Worm (Caenorhabditis elegans): ENCODE measurements around the gene rbc-2.

ce11 chrIII:2549620-2550019 is 21.1 kb upstream of the rbc-2 start, which contains the start of gene feh-1:
- TF ChIP-seq hnd-1 (tag; optimal IDR thresholded peaks at IDR 0.05): no peak
- no peak for TF ChIP-seq B0310.2 (tag; optimal IDR thresholded peaks at IDR 0.05)
- no peak for TF ChIP-seq tra-4 (tag; optimal IDR thresholded peaks at IDR 0.05)
- no peak for TF ChIP-seq ama-1 (optimal IDR thresholded peaks at IDR 0.05)

All from whole organism, early embryonic.